Worm (Caenorhabditis elegans): ENCODE data around the gene K02G10.15.

Gene K02G10.15

DNA sequence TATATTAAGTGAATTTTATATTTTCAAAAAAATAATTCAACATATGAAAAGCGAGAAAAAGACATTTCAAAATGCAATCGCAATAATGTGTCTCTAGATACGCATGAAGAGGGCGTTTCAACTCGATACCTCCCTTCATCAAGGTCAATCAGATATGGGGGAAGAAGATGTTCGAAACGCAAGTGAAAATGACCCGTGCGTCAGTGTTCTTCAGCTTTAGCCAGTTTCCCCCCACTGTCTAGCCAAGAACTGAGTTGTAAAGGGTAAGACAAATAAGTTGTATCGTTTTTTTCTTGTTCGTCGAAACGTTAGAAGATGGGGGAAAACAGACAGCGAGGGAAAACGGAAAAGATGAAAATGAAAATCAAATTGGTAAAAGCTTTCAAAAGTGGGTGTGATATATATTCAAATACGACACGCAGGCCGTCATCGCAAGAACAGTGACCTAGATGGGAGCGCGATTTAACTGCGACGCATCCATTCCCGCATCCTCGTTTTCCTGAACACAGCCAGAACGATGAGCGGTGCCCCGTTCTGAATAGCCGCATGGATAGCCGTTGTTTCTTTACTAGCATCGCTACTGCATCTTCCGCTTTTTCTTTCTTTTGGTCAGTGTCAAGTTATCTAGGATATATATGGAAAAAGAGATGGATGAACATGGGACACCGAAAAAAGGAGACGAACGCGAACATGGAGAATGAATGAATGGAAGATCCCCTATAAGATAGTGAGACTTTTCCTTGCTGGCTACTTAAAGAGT lies 12.3 kb upstream of the K02G10.15 start:
- TF ChIP-seq hmg-20 (GFP tag; IDR thresholded peaks at IDR 0.05) (no peak), dpff-1 (tag; optimal IDR thresholded peaks at IDR 0.05) (no peak), rpc-1 (optimal IDR thresholded peaks at IDR 0.05) (no peak), rpc-1 (tag; optimal IDR thresholded peaks at IDR 0.05) (no peak), K12H6.12 (tag; optimal IDR thresholded peaks at IDR 0.05) (no peak), hsf-1 (GFP tag; IDR thresholded peaks at IDR 0.05) (no peak), F23B12.7 (tag; optimal IDR thresholded peaks at IDR 0.05; ENCODE audit: insufficient read depth) (no peak), ZK185.1 (tag; optimal IDR thresholded peaks at IDR 0.05; ENCODE audit: poor library complexity, severe bottlenecking) (no peak), ceh-40 (GFP tag; IDR thresholded peaks at IDR 0.05) (no peak), die-1 (tag; optimal IDR thresholded peaks at IDR 0.05) (no peak), unc-130 (GFP tag; optimal IDR thresholded peaks at IDR 0.05) (no peak), chd-7 (tag; optimal IDR thresholded peaks at IDR 0.05) (no peak), nfyb-1 (GFP tag; IDR thresholded peaks at IDR 0.05) (no peak), F37B4.10 (GFP tag; IDR thresholded peaks at IDR 0.05) (no peak), rec-8 (tag; optimal IDR thresholded peaks at IDR 0.05) (no peak)

DNA sequence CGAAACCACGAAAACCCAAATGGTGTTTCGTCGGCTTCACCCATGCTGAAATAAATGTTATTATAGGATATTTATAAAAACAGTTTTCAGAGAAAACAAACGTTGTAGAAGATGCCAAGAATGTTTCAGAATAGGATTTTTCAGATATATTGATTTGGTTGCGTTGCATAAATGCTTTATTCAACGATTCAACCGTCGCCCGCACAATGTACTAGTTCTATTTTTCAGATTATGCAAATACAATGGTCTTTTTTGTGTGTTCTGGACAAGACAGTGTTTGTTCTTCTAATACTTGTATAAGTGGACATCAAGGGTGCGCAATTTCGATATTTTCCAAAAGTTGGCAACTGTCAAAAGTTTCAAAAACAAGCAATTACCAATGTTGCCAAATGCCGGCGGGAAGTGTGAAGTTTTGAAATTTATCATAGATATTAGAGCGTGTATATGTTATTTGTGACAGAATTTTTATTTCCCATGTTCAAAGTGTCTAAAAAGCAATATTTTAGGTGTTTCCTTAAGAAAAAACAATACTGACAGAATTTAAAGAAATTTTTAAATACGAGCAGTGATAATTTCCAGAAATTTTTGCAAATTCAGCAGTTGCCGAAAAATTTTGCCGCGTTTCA lies 8.7 kb upstream of the K02G10.15 start, which contains the start of gene K02G10.5:
Gene K02G10.5, minus strand, starts transcription at position 51 of the 626 bp plus-strand sequence.
- TF ChIP-seq repo-1 (tag; optimal IDR thresholded peaks at IDR 0.05) (no peak), athp-1 (tag; optimal IDR thresholded peaks at IDR 0.05) (no peak), nfya-2 (GFP tag; IDR thresholded peaks at IDR 0.05) (no peak), atf-7 (tag; optimal IDR thresholded peaks at IDR 0.05) (no peak), C17E4.6 (GFP tag; IDR thresholded peaks at IDR 0.05) (no peak), attf-6 (GFP tag; IDR thresholded peaks at IDR 0.05) (no peak), lsl-1 (GFP tag; optimal IDR thresholded peaks at IDR 0.05) (no peak), ztf-3 (GFP tag; optimal IDR thresholded peaks at IDR 0.05) (no peak), dpff-1 (tag; optimal IDR thresholded peaks at IDR 0.05) (no peak), rpc-1 (optimal IDR thresholded peaks at IDR 0.05) (no peak), rpc-1 (tag; optimal IDR thresholded peaks at IDR 0.05) (no peak), F57A8.1 (GFP tag; optimal IDR thresholded peaks at IDR 0.05) (no peak), lsy-27 (tag; optimal IDR thresholded peaks at IDR 0.05; ENCODE audit: borderline replicate concordance, insufficient read depth) (no peak), ztf-25 (GFP tag; IDR thresholded peaks at IDR 0.05) (no peak), tbx-9 (tag; optimal IDR thresholded peaks at IDR 0.05; ENCODE audit: borderline replicate concordance) (no peak), egl-44 (GFP tag; IDR thresholded peaks at IDR 0.05) (no peak)

DNA sequence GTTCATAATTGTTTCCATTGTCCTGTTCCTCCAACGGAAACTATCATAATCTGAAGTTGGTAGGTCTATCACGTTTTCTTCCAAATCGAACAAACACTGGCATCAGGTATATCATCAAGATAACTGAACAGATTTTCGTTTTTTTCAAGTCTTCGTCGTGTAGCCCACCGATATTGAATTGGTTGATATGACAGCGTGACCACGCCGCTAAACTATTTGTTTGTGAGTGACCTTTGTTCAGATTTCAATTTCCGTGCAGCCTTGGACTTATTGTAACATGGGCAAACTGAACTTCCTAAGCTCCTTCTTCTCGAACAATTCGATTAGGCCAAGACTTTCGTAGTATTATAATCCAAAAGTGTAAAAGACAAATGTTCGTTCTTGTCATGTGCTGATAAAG lies 3.1 kb upstream of the K02G10.15 start:
- TF ChIP-seq repo-1 (tag; optimal IDR thresholded peaks at IDR 0.05) (no peak), F22D6.2 (tag; optimal IDR thresholded peaks at IDR 0.05) (no peak), ztf-22 (GFP tag; optimal IDR thresholded peaks at IDR 0.05) (no peak), T07F8.4 (tag; optimal IDR thresholded peaks at IDR 0.05) (no peak), dox-1 (GFP tag; IDR thresholded peaks at IDR 0.05) (no peak), lir-1 (GFP tag; conservative IDR thresholded peaks at IDR 0.05) (no peak), snpc-4 (GFP tag; optimal IDR thresholded peaks at IDR 0.05) (no peak), snpc-4 (tag; optimal IDR thresholded peaks at IDR 0.05) (no peak), bed-1 (GFP tag; IDR thresholded peaks at IDR 0.05) (no peak), ama-1 (optimal IDR thresholded peaks at IDR 0.05) (no peak), ama-1 (GFP tag; optimal IDR thresholded peaks at IDR 0.05) (no peak), ceh-100 (GFP tag; IDR thresholded peaks at IDR 0.05) (no peak), hrde-1 (tag; optimal IDR thresholded peaks at IDR 0.05; ENCODE audit: borderline replicate concordance) (no peak), dpff-1 (tag; optimal IDR thresholded peaks at IDR 0.05) (no peak), athp-1 (tag; optimal IDR thresholded peaks at IDR 0.05) (no peak), F55B11.4 (tag; optimal IDR thresholded peaks at IDR 0.05; ENCODE audit: borderline replicate concordance, insufficient read depth) (no peak), sea-2 (GFP tag; IDR thresholded peaks at IDR 0.05) (no peak), attf-3 (GFP tag; conservative IDR thresholded peaks at IDR 0.05) (no peak), hsf-1 (GFP tag; IDR thresholded peaks at IDR 0.05) (no peak), hlh-26 (GFP tag; conservative IDR thresholded peaks at IDR 0.05) (no peak), nfyb-1 (GFP tag; IDR thresholded peaks at IDR 0.05) (no peak)
